Fruit fly (Drosophila melanogaster): Measurements from ENCODE around the gene Flacc.

Gene Flacc

dm6 chrX:18919422-18920029, 26.1 kb upstream of the Flacc start:
- peak; percentile 15 for TF ChIP-seq Oli (tag; optimal IDR thresholded peaks at IDR 0.05)
- no peak for TF ChIP-seq HHEX (GFP tag; optimal IDR thresholded peaks at IDR 0.05)
- no peak for TF ChIP-seq NK7.1 (GFP tag; optimal IDR thresholded peaks at IDR 0.05)
- TF ChIP-seq nmo (GFP tag; optimal IDR thresholded peaks at IDR 0.05): peak; percentile 18
- peak in 1 of 2 experiments; percentile 71 for TF ChIP-seq Pdp1 (GFP tag; optimal IDR thresholded peaks at IDR 0.05)
- peak; percentile 4 for TF ChIP-seq CG10979 (tag; optimal IDR thresholded peaks at IDR 0.05)
- 0 out of 3 replicates have a peak, but pooled peaks have one; percentile 38 for TF ChIP-seq CG17361 (GFP tag; IDR thresholded peaks at IDR 0.05)
- peak; percentile 12 for TF ChIP-seq CG2678 (tag; optimal IDR thresholded peaks at IDR 0.05)
- TF ChIP-seq dmrt99B (tag; optimal IDR thresholded peaks at IDR 0.05): peak; percentile 12
- TF ChIP-seq cg (GFP tag; optimal IDR thresholded peaks at IDR 0.05): no peak
- TF ChIP-seq dm (GFP tag; optimal IDR thresholded peaks at IDR 0.05): no peak
- TF ChIP-seq CG18011 (GFP tag; optimal IDR thresholded peaks at IDR 0.05): no peak
- no peak for TF ChIP-seq CG9437 (GFP tag; optimal IDR thresholded peaks at IDR 0.05)
- no peak for TF ChIP-seq tin (GFP tag; optimal IDR thresholded peaks at IDR 0.05)
- no peak for TF ChIP-seq fu2 (GFP tag; optimal IDR thresholded peaks at IDR 0.05)
- TF ChIP-seq Blimp-1 (GFP tag; optimal IDR thresholded peaks at IDR 0.05): peak; percentile 24
- TF ChIP-seq Xrp1 (GFP tag; IDR thresholded peaks at IDR 0.05): 0 out of 2 replicates have a peak, but pooled peaks have one; percentile 11
- peak; percentile 19 for TF ChIP-seq CG11504 (tag; optimal IDR thresholded peaks at IDR 0.05)
- TF ChIP-seq CG4424 (GFP tag; optimal IDR thresholded peaks at IDR 0.05): peak; percentile 27
- TF ChIP-seq eve (GFP tag; optimal IDR thresholded peaks at IDR 0.05): peak in 1 of 2 experiments; percentile 70
- peak; percentile 2 for TF ChIP-seq Hsf (GFP tag; optimal IDR thresholded peaks at IDR 0.05)
- peak; percentile 7 for TF ChIP-seq CG30403 (GFP tag; optimal IDR thresholded peaks at IDR 0.05)
- TF ChIP-seq gem (tag; optimal IDR thresholded peaks at IDR 0.05): peak; percentile 27
- peak; percentile 25 for TF ChIP-seq Sox100B (GFP tag; optimal IDR thresholded peaks at IDR 0.05)
- TF ChIP-seq phol (tag; optimal IDR thresholded peaks at IDR 0.05): peak; percentile 24
- TF ChIP-seq tio (GFP tag; optimal IDR thresholded peaks at IDR 0.05): peak; percentile 23
- TF ChIP-seq CG10654 (GFP tag; optimal IDR thresholded peaks at IDR 0.05): no peak
- peak; percentile 79 for TF ChIP-seq Ets65A (GFP tag)
- no peak for TF ChIP-seq grau (tag; optimal IDR thresholded peaks at IDR 0.05)
- peak; percentile 32 for TF ChIP-seq Sox102F (GFP tag; optimal IDR thresholded peaks at IDR 0.05)
- TF ChIP-seq bsh (GFP tag; optimal IDR thresholded peaks at IDR 0.05): peak in 1 of 2 experiments; percentile 23
- TF ChIP-seq CG18262 (tag; optimal IDR thresholded peaks at IDR 0.05): peak; percentile 46
- peak; percentile 2 for TF ChIP-seq CG14710 (tag; optimal IDR thresholded peaks at IDR 0.05)
- TF ChIP-seq CG2712 (tag; optimal IDR thresholded peaks at IDR 0.05): peak; percentile 28
- peak; percentile 72 for TF ChIP-seq sens (GFP tag)
- TF ChIP-seq pfk (GFP tag; optimal IDR thresholded peaks at IDR 0.05): no peak
- no peak for TF ChIP-seq hkb (optimal IDR thresholded peaks at IDR 0.05)
- no peak for TF ChIP-seq hkb (GFP tag; IDR thresholded peaks at IDR 0.05)
- no peak for TF ChIP-seq B-H2 (GFP tag; optimal IDR thresholded peaks at IDR 0.05)
- TF ChIP-seq Hr51 (GFP tag; optimal IDR thresholded peaks at IDR 0.05): peak in 1 of 2 experiments; percentile 3
- TF ChIP-seq CG7556 (GFP tag; optimal IDR thresholded peaks at IDR 0.05): peak; percentile 3
- no peak for TF ChIP-seq Deaf1 (tag; optimal IDR thresholded peaks at IDR 0.05)
